Worm (Caenorhabditis elegans): Measurements from ENCODE around the gene nhr-264.

- TF ChIP-seq elt-2 (tag; optimal IDR thresholded peaks at IDR 0.05): no peak
- TF ChIP-seq ceh-16 (tag; optimal IDR thresholded peaks at IDR 0.05): no peak
- TF ChIP-seq fkh-10 (GFP tag; optimal IDR thresholded peaks at IDR 0.05): no peak
- TF ChIP-seq egl-27 (tag; optimal IDR thresholded peaks at IDR 0.05): no peak
- no peak for TF ChIP-seq unc-62 (GFP tag; optimal IDR thresholded peaks at IDR 0.05)
- no peak for TF ChIP-seq unc-39 (tag; optimal IDR thresholded peaks at IDR 0.05)
- no peak for TF ChIP-seq ZK546.5 (tag; optimal IDR thresholded peaks at IDR 0.05)
These were observed 33.4 kb downstream of the nhr-264 start for ce11 chrIV:9260334-9260733.
